Fruit fly (Drosophila melanogaster) whole organism, embryonic: ENCODE data around the gene Dhpr.
A peak's percentile ranks its signal among the peaks of the same experiment; 100 is the strongest.

Experiments used
- BEAF-32 ChIP-seq: fragments of 200-800 bp; sonication (Bioruptor generic); optimal IDR thresholded peaks from 3 replicates; lab custom pipeline; 2017; ENCODE audit warnings: missing biosample characterization, missing genetic modification characterization, mild to moderate bottlenecking, moderate library complexity, missing genetic modification reagents
- Blimp-1 ChIP-seq: fragments of 200-800 bp; sonication (Bioruptor generic); optimal IDR thresholded peaks from 3 replicates; lab custom pipeline; 2018; ENCODE audit warnings: missing biosample characterization, missing genetic modification characterization, mild to moderate bottlenecking, moderate library complexity, missing genetic modification reagents
- BtbVII ChIP-seq: fragments of 200-800 bp; sonication (Bioruptor generic); optimal IDR thresholded peaks from 3 replicates; lab custom pipeline; 2017; ENCODE audit warnings: missing biosample characterization, mild to moderate bottlenecking, missing genetic modification characterization
- Bteb2 ChIP-seq: fragments of 200-800 bp; sonication (Bioruptor generic); optimal IDR thresholded peaks from 2 replicates; lab custom pipeline; 2016; ENCODE audit warnings: missing biosample characterization, missing genetic modification characterization
- CG11398 ChIP-seq: fragments of 200-800 bp; sonication (Bioruptor generic); optimal IDR thresholded peaks from 2 replicates; lab custom pipeline; 2016; ENCODE audit warnings: missing biosample characterization, missing genetic modification characterization
- CG13894 ChIP-seq: fragments of 200-800 bp; sonication (Bioruptor generic); optimal IDR thresholded peaks from 3 replicates; lab custom pipeline; 2018; ENCODE audit warnings: missing biosample characterization, mild to moderate bottlenecking, missing genetic modification characterization, moderate library complexity
- CG14050 ChIP-seq: fragments of 200-800 bp; sonication (Bioruptor generic); IDR thresholded peaks from 3 replicates; pipeline ENCODE4 v1.3.6; 2022; ENCODE audit warnings: missing biosample characterization, missing genetic modification characterization
- CG15696 ChIP-seq: fragments of 200-800 bp; sonication (Bioruptor generic); optimal IDR thresholded peaks from 2 replicates; lab custom pipeline; 2019; ENCODE audit warnings: missing biosample characterization, mild to moderate bottlenecking, missing genetic modification characterization, moderate library complexity
- CG16863 ChIP-seq: fragments of 200-800 bp; sonication (Bioruptor generic); optimal IDR thresholded peaks from 3 replicates; lab custom pipeline; 2016; ENCODE audit warnings: missing biosample characterization, missing genetic modification characterization
- CG17186 ChIP-seq: fragments of 200-800 bp; sonication (Bioruptor generic); optimal IDR thresholded peaks from 3 replicates; lab custom pipeline; 2017; ENCODE audit warnings: missing biosample characterization, missing genetic modification reagents, missing genetic modification characterization
- CG17568 ChIP-seq: fragments of 200-800 bp; sonication (Bioruptor generic); optimal IDR thresholded peaks from 2 replicates; lab custom pipeline; 2018; ENCODE audit warnings: missing biosample characterization, mild to moderate bottlenecking, missing genetic modification characterization, moderate library complexity
- CG18011 ChIP-seq: fragments of 200-800 bp; sonication (Bioruptor generic); optimal IDR thresholded peaks from 2 replicates; lab custom pipeline; 2017; ENCODE audit warnings: missing biosample characterization, missing genetic modification characterization, mild to moderate bottlenecking, moderate library complexity, missing genotype
- CG31365 ChIP-seq: fragments of 200-800 bp; sonication (Bioruptor generic); optimal IDR thresholded peaks from 2 replicates; lab custom pipeline; 2018; ENCODE audit warnings: missing biosample characterization, mild to moderate bottlenecking, missing genetic modification characterization
- CG32532 ChIP-seq: fragments of 200-800 bp; sonication (Bioruptor generic); IDR thresholded peaks from 2 replicates; pipeline ENCODE4 v1.3.6; 2022; ENCODE audit warnings: missing biosample characterization, missing genetic modification characterization
- CG32772 ChIP-seq: fragments of 200-800 bp; sonication (Bioruptor generic); IDR thresholded peaks from 2 replicates; pipeline ENCODE4 v1.3.6; 2022; ENCODE audit warnings: missing biosample characterization, missing genetic modification characterization
- CG33557 ChIP-seq: fragments of 200-800 bp; sonication (Bioruptor generic); optimal IDR thresholded peaks from 2 replicates; lab custom pipeline; 2019; ENCODE audit warnings: missing biosample characterization, mild to moderate bottlenecking, missing genetic modification characterization, moderate library complexity
- CG4617 ChIP-seq: fragments of 200-800 bp; sonication (Bioruptor generic); optimal IDR thresholded peaks from 3 replicates; lab custom pipeline; 2016; ENCODE audit warnings: missing biosample characterization, missing genetic modification characterization, borderline replicate concordance
- CG5245 ChIP-seq: fragments of 200-800 bp; sonication (Bioruptor generic); optimal IDR thresholded peaks from 3 replicates; lab custom pipeline; 2016; ENCODE audit warnings: missing biosample characterization, missing genetic modification characterization
- CG9727 ChIP-seq: fragments of 200-800 bp; sonication (Bioruptor generic); optimal IDR thresholded peaks from 3 replicates; lab custom pipeline; 2017; ENCODE audit warnings: missing biosample characterization, mild to moderate bottlenecking, missing genetic modification characterization
- CG9932 ChIP-seq: fragments of 200-800 bp; sonication (Bioruptor generic); IDR thresholded peaks from 2 replicates; pipeline ENCODE4 v1.3.6; 2022; ENCODE audit warnings: missing biosample characterization, missing genetic modification characterization
- Dip3 ChIP-seq: fragments of 200-800 bp; sonication (Bioruptor generic); optimal IDR thresholded peaks from 3 replicates; lab custom pipeline; 2016; ENCODE audit warnings: missing biosample characterization, missing genetic modification characterization
- Dp ChIP-seq: fragments of 200-800 bp; sonication (Bioruptor generic); optimal IDR thresholded peaks from 2 replicates; lab custom pipeline; 2018; ENCODE audit warnings: missing biosample characterization, mild to moderate bottlenecking, missing genetic modification characterization, moderate library complexity
- Drgx ChIP-seq: fragments of 200-800 bp; sonication (Bioruptor generic); IDR thresholded peaks from 2 replicates; pipeline ENCODE4 v1.3.6; 2022; ENCODE audit warnings: missing biosample characterization, missing genetic modification characterization
- Meics ChIP-seq: fragments of 200-800 bp; sonication (Bioruptor generic); optimal IDR thresholded peaks from 2 replicates; lab custom pipeline; 2017; ENCODE audit warnings: missing biosample characterization, mild to moderate bottlenecking, missing genetic modification characterization
- Mes4 ChIP-seq: fragments of 200-800 bp; sonication (Bioruptor generic); optimal IDR thresholded peaks from 2 replicates; lab custom pipeline; 2016; ENCODE audit warnings: missing biosample characterization, missing genetic modification characterization
- Sox100B ChIP-seq: fragments of 200-800 bp; sonication (Bioruptor generic); optimal IDR thresholded peaks from 3 replicates; lab custom pipeline; 2018; ENCODE audit warnings: missing biosample characterization, mild to moderate bottlenecking, missing genetic modification characterization
- aop ChIP-seq: fragments of 200-800 bp; sonication (Bioruptor generic); IDR thresholded peaks from 2 replicates; pipeline ENCODE4 v1.3.6; 2022; ENCODE audit warnings: missing biosample characterization, missing genetic modification characterization
- br ChIP-seq: fragments of >200 bp; optimal IDR thresholded peaks from 2 replicates; lab custom pipeline; 2017
- crc ChIP-seq: fragments of 200-800 bp; sonication (Bioruptor generic); optimal IDR thresholded peaks from 2 replicates; lab custom pipeline; 2016; ENCODE audit warnings: missing biosample characterization, missing genetic modification characterization
- croc ChIP-seq: fragments of 200-800 bp; sonication (Bioruptor generic); conservative IDR thresholded peaks from 3 replicates; pipeline ENCODE4 v1.3.6; 2022; ENCODE audit warnings: missing biosample characterization, missing genetic modification characterization
- danr ChIP-seq: fragments of 200-800 bp; sonication (Bioruptor generic); IDR thresholded peaks from 2 replicates; pipeline ENCODE4 v1.3.6; 2022; ENCODE audit warnings: missing biosample characterization, missing genetic modification characterization
- ems ChIP-seq: fragments of 200-800 bp; sonication (Bioruptor generic); optimal IDR thresholded peaks from 3 replicates; lab custom pipeline; 2016; ENCODE audit warnings: missing biosample characterization, missing genetic modification characterization
- gce ChIP-seq: fragments of 200-800 bp; sonication (Bioruptor generic); IDR thresholded peaks from 3 replicates; pipeline ENCODE4 v1.3.6; 2022; ENCODE audit warnings: missing biosample characterization, missing genetic modification characterization
- gfzf ChIP-seq: fragments of 200-800 bp; sonication (Bioruptor generic); optimal IDR thresholded peaks from 2 replicates; lab custom pipeline; 2016; ENCODE audit warnings: missing biosample characterization, mild to moderate bottlenecking, missing genetic modification characterization, moderate library complexity
- gro ChIP-seq: fragments of 200-800 bp; sonication (Bioruptor generic); optimal IDR thresholded peaks from 2 replicates; lab custom pipeline; 2016; ENCODE audit warnings: missing biosample characterization, missing genetic modification characterization
- gsb-n ChIP-seq: fragments of 200-800 bp; sonication (Bioruptor generic); optimal IDR thresholded peaks from 3 replicates; lab custom pipeline; 2018; ENCODE audit warnings: missing biosample characterization, mild to moderate bottlenecking, missing genetic modification characterization
- h ChIP-seq: fragments of >200 bp; optimal IDR thresholded peaks from 2 replicates; lab custom pipeline; 2017
- jigr1 ChIP-seq: fragments of 200-800 bp; sonication (Bioruptor generic); IDR thresholded peaks from 3 replicates; pipeline ENCODE4 v1.3.6; 2022; ENCODE audit warnings: missing biosample characterization, missing genetic modification characterization
- klu ChIP-seq: fragments of 200-800 bp; sonication (Bioruptor generic); IDR thresholded peaks from 2 replicates; pipeline ENCODE4 v1.3.6; 2022; ENCODE audit warnings: missing biosample characterization, missing genetic modification characterization
- knrl ChIP-seq: fragments of 200-800 bp; sonication (Bioruptor generic); IDR thresholded peaks from 3 replicates; pipeline ENCODE4 v1.3.6; 2022; ENCODE audit warnings: missing biosample characterization, missing genetic modification characterization; ENCODE audit not compliant: partially characterized antibody
- lov ChIP-seq, 2 experiments: fragments of 200-800 bp in 1 of 2; fragments of >200 bp in 1 of 2; sonication (Bioruptor generic) in 1 of 2; IDR thresholded peaks in 1 of 2; optimal IDR thresholded peaks in 1 of 2; 2 replicates in 1 of 2; 3 replicates in 1 of 2; pipeline versions ENCODE4 v1.3.6 to Lab custom; 2017 to 2022; ENCODE audit warnings: missing biosample characterization in 1 of 2, missing genetic modification characterization in 1 of 2
- pnt ChIP-seq: fragments of 200-800 bp; sonication (Bioruptor generic); optimal IDR thresholded peaks from 3 replicates; lab custom pipeline; 2016; ENCODE audit warnings: missing biosample characterization, missing genetic modification characterization
- repo ChIP-seq: fragments of 200-800 bp; sonication (Bioruptor generic); optimal IDR thresholded peaks from 2 replicates; lab custom pipeline; 2016; ENCODE audit warnings: missing biosample characterization, missing genetic modification characterization
- sc ChIP-seq, 3 experiments: fragments of >200 bp in 2 of 3; fragments of 200-800 bp in 1 of 3; sonication (Bioruptor generic) in 1 of 3; optimal IDR thresholded peaks; 2 replicates in 2 of 3; 3 replicates in 1 of 3; lab custom pipeline; 2017; ENCODE audit warnings: mild to moderate bottlenecking in 1 of 3, missing biosample characterization in 1 of 3, missing genetic modification characterization in 1 of 3, missing genetic modification reagents in 1 of 3
- shn ChIP-seq: fragments of 200-800 bp; sonication (Bioruptor generic); optimal IDR thresholded peaks from 3 replicates; lab custom pipeline; 2016; ENCODE audit warnings: missing biosample characterization, missing genetic modification characterization
- tio ChIP-seq: fragments of 200-800 bp; sonication (Bioruptor generic); optimal IDR thresholded peaks from 2 replicates; lab custom pipeline; 2017; ENCODE audit warnings: missing biosample characterization, missing genetic modification characterization, inconsistent platforms
- twi ChIP-seq: fragments of 200-800 bp; optimal IDR thresholded peaks from 2 replicates; lab custom pipeline; 2019; ENCODE audit warnings: missing biosample characterization, mild to moderate bottlenecking, missing genetic modification characterization, moderate library complexity
- vfl ChIP-seq: fragments of 200-800 bp; sonication (Bioruptor generic); optimal IDR thresholded peaks from 2 replicates; lab custom pipeline; 2016; ENCODE audit warnings: missing biosample characterization, missing genetic modification characterization
- zen2 ChIP-seq: fragments of 200-800 bp; sonication (Bioruptor generic); IDR thresholded peaks from 3 replicates; pipeline ENCODE4 v1.3.6; 2022; ENCODE audit warnings: missing biosample characterization, missing genetic modification characterization; ENCODE audit not compliant: partially characterized antibody

The Dhpr gene

DNA sequence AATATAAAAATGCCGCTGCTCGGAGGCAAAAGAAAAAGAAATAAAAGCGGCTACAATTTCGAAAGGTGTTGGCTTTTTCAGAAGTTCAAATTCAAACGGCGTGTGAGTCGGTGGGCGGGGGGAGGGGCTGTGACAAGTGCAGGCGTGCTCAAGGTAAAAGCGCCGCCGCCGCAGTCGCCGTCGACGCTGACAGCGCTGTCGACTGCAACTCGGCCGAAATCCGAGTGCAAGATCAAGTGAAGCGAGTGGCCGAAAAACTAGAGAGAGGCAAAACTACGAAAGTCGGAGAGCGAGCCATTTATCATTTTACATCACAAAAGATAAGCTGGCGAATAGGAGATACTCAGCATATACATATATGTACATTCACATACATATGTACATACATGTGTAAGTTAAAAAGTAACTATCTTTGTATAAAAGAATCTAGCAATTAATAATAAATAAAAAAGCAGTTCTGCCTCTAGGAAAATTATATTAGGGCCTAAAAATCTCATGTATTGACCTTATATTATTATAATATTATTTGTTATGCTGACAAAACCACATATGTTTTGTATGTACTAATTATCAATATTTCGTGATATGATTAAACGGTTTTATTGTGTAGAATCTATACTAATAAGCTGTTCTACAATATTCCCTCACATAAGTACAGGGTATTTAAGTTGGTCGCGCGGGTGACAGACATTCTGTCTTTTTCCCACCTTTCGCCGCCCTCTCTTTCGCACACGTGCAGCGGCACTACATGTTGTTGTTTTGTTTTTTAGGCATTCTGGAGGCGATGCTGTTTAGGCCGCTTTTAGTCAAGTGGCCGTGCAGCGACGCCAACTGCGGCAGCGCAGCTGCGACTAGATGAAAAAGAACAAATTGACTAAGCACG lies 5.4 kb upstream of the Dhpr start (continued):
- TF ChIP-seq Dp (no peak), Dip3 (GFP tag; lab: Kevin White, UChicago) (no peak), sc (optimal IDR thresholded peaks at IDR 0.05; lab: Kevin White, UChicago) (no peak), sc (GFP tag; optimal IDR thresholded peaks at IDR 0.05; lab: Kevin White, UChicago) (peak; percentile 76), br (lab: Kevin White, UChicago) (no peak), CG16863 (no peak), CG5245 (GFP tag; lab: Kevin White, UChicago) (peak; percentile 41), crc (no peak), CG4617 (GFP tag; lab: Kevin White, UChicago) (peak; percentile 23), BtbVII (GFP tag; lab: Kevin White, UChicago) (no peak), danr (no peak), lov (optimal IDR thresholded peaks at IDR 0.05; lab: Kevin White, UChicago) (no peak), lov (GFP tag; IDR thresholded peaks at IDR 0.05; lab: Robert Waterston, UW) (no peak), repo (GFP tag; lab: Kevin White, UChicago) (no peak), CG9932 (GFP tag; lab: Robert Waterston, UW) (0 out of 2 replicates have a peak, but pooled peaks have one; percentile 10), aop (no peak), gro (GFP tag; lab: Kevin White, UChicago) (no peak), vfl (no peak), knrl (GFP tag; lab: Robert Waterston, UW) (no peak), twi (tag; lab: Kevin White, UChicago) (peak; percentile 54), CG14050 (no peak), Drgx (GFP tag; lab: Robert Waterston, UW) (no peak), CG17186 (no peak), gce (GFP tag; lab: Robert Waterston, UW) (no peak), CG13894 (tag; lab: Kevin White, UChicago) (no peak), CG31365 (no peak), Bteb2 (GFP tag; lab: Kevin White, UChicago) (no peak), h (lab: Kevin White, UChicago) (no peak), CG32772 (GFP tag; lab: Robert Waterston, UW) (0 out of 2 replicates have a peak, but pooled peaks have one; percentile 7), pnt (GFP tag; lab: Kevin White, UChicago) (no peak), CG17568 (GFP tag; lab: Kevin White, UChicago) (peak; percentile 66), BEAF-32 (no peak), gsb-n (peak; percentile 80), jigr1 (GFP tag; lab: Robert Waterston, UW) (no peak), zen2 (no peak), ems (GFP tag; lab: Kevin White, UChicago) (no peak), Sox100B (GFP tag; lab: Kevin White, UChicago) (peak; percentile 84), CG32532 (GFP tag; lab: Robert Waterston, UW) (no peak), gfzf (GFP tag; lab: Kevin White, UChicago) (no peak), CG11398 (GFP tag; lab: Kevin White, UChicago) (peak; percentile 6), Mes4 (no peak), croc (GFP tag; lab: Robert Waterston, UW) (no peak; the same call in 2 of the 3 replicates), Meics (GFP tag; lab: Kevin White, UChicago) (peak; percentile 45), klu (GFP tag; lab: Robert Waterston, UW) (no peak), CG33557 (GFP tag; lab: Kevin White, UChicago) (peak; percentile 41), tio (peak; percentile 75), shn (no peak), CG9727 (GFP tag; lab: Kevin White, UChicago) (peak; percentile 76), Blimp-1 (GFP tag; lab: Kevin White, UChicago) (peak; percentile 73), CG18011 (GFP tag; lab: Kevin White, UChicago) (no peak), CG15696 (tag; lab: Kevin White, UChicago) (peak; percentile 47)
